Fruit fly (Drosophila melanogaster) whole organism, embryonic: Measurements from ENCODE around the gene CG31882.

Experiments
- C15 ChIP-seq: fragments of 200-800 bp; sonication (Bioruptor generic); IDR thresholded peaks from 3 replicates; pipeline ENCODE4 v1.3.6; 2022; ENCODE audit warnings: missing biosample characterization, missing genetic modification characterization
- CG10147 ChIP-seq: fragments of 200-800 bp; sonication (Bioruptor generic); optimal IDR thresholded peaks from 2 replicates; lab custom pipeline; 2019; ENCODE audit warnings: missing biosample characterization, mild to moderate bottlenecking, missing genetic modification characterization, moderate library complexity
- CG11456 ChIP-seq: fragments of 200-800 bp; sonication (Bioruptor generic); IDR thresholded peaks from 3 replicates; pipeline ENCODE4 v1.3.6; 2022; ENCODE audit warnings: missing biosample characterization, missing genetic modification characterization
- CG11560 ChIP-seq: fragments of 200-800 bp; sonication (Bioruptor generic); IDR thresholded peaks from 3 replicates; pipeline ENCODE4 v1.3.6; 2022; ENCODE audit warnings: missing biosample characterization, missing genetic modification characterization
- CG13894 ChIP-seq: fragments of 200-800 bp; sonication (Bioruptor generic); optimal IDR thresholded peaks from 3 replicates; lab custom pipeline; 2018; ENCODE audit warnings: missing biosample characterization, mild to moderate bottlenecking, missing genetic modification characterization, moderate library complexity
- CG14965 ChIP-seq: fragments of 200-800 bp; sonication (Bioruptor generic); optimal IDR thresholded peaks from 2 replicates; lab custom pipeline; 2016; ENCODE audit warnings: missing biosample characterization, missing genetic modification characterization, borderline replicate concordance
- CG1603 ChIP-seq: fragments of 200-800 bp; sonication (Bioruptor generic); optimal IDR thresholded peaks from 2 replicates; lab custom pipeline; 2019; ENCODE audit warnings: missing biosample characterization, mild to moderate bottlenecking, missing genetic modification characterization, moderate library complexity
- CG1647 ChIP-seq: fragments of 200-800 bp; sonication (Bioruptor generic); optimal IDR thresholded peaks from 3 replicates; lab custom pipeline; 2016; ENCODE audit warnings: missing biosample characterization, missing genetic modification characterization
- CG17829 ChIP-seq: fragments of 200-800 bp; optimal IDR thresholded peaks from 2 replicates; lab custom pipeline; 2019; ENCODE audit warnings: missing biosample characterization, mild to moderate bottlenecking, missing genetic modification characterization, moderate library complexity
- CG18262 ChIP-seq: fragments of 200-800 bp; optimal IDR thresholded peaks from 3 replicates; lab custom pipeline; 2019; ENCODE audit warnings: missing biosample characterization, mild to moderate bottlenecking, missing genetic modification characterization, moderate library complexity
- CG18476 ChIP-seq: fragments of 200-800 bp; sonication (Bioruptor generic); optimal IDR thresholded peaks from 2 replicates; lab custom pipeline; 2016; ENCODE audit warnings: missing biosample characterization, mild to moderate bottlenecking, missing genetic modification characterization
- CG31365 ChIP-seq: fragments of 200-800 bp; sonication (Bioruptor generic); optimal IDR thresholded peaks from 2 replicates; lab custom pipeline; 2018; ENCODE audit warnings: missing biosample characterization, mild to moderate bottlenecking, missing genetic modification characterization
- CG4360 ChIP-seq: fragments of 200-800 bp; sonication (Bioruptor generic); IDR thresholded peaks from 2 replicates; pipeline ENCODE4 v1.3.6; 2022; ENCODE audit warnings: missing biosample characterization, missing genetic modification characterization
- Camta ChIP-seq: fragments of 200-800 bp; sonication (Bioruptor generic); optimal IDR thresholded peaks from 2 replicates; lab custom pipeline; 2016; ENCODE audit warnings: missing biosample characterization, missing genetic modification characterization
- Dip2 ChIP-seq: fragments of 200-800 bp; sonication (Bioruptor generic); IDR thresholded peaks from 2 replicates; pipeline ENCODE4 v1.3.6; 2022; ENCODE audit warnings: missing biosample characterization, missing genetic modification characterization
- E2f2 ChIP-seq: fragments of 200-800 bp; sonication (Bioruptor generic); IDR thresholded peaks from 2 replicates; pipeline ENCODE4 v1.3.6; 2022; ENCODE audit warnings: missing biosample characterization, missing genetic modification characterization
- Gsc ChIP-seq: fragments of 200-800 bp; sonication (Bioruptor generic); IDR thresholded peaks from 2 replicates; pipeline ENCODE4 v1.3.6; 2022; ENCODE audit warnings: missing biosample characterization, missing genetic modification characterization
- HLH4C ChIP-seq: fragments of 200-800 bp; sonication (Bioruptor generic); IDR thresholded peaks from 3 replicates; pipeline ENCODE4 v1.3.6; 2022; ENCODE audit warnings: missing biosample characterization, missing genetic modification characterization; ENCODE audit not compliant: partially characterized antibody
- Hr51 ChIP-seq, 2 experiments: fragments of 200-800 bp; sonication (Bioruptor generic); optimal IDR thresholded peaks; 2 replicates in 1 of 2; 3 replicates in 1 of 2; lab custom pipeline; 2016 to 2018; ENCODE audit warnings: missing biosample characterization in 2 of 2, missing genetic modification characterization in 2 of 2, mild to moderate bottlenecking in 1 of 2, moderate library complexity in 1 of 2
- Hr78 ChIP-seq, 2 experiments: fragments of 200-800 bp in 1 of 2; fragments of >200 bp in 1 of 2; sonication (Bioruptor generic) in 1 of 2; optimal IDR thresholded peaks; 2 replicates each; lab custom pipeline; 2017 to 2019; ENCODE audit warnings: missing biosample characterization in 2 of 2, missing genetic modification characterization in 2 of 2, mild to moderate bottlenecking in 1 of 2, moderate library complexity in 1 of 2
- Jarid2 ChIP-seq: fragments of 200-800 bp; sonication (Bioruptor generic); optimal IDR thresholded peaks from 3 replicates; lab custom pipeline; 2017; ENCODE audit warnings: mild to moderate bottlenecking, missing biosample characterization, missing genetic modification reagents, missing genetic modification characterization
- Med ChIP-seq: fragments of 200-800 bp; sonication (Bioruptor generic); peaks from one replicate; lab custom pipeline; 2016; ENCODE audit warnings: missing biosample characterization, missing genetic modification characterization, mild to moderate bottlenecking, inconsistent platforms, moderate library complexity
- NfI ChIP-seq: fragments of 200-800 bp; sonication (Bioruptor generic); optimal IDR thresholded peaks from 3 replicates; lab custom pipeline; 2018; ENCODE audit warnings: missing biosample characterization, mild to moderate bottlenecking, missing genetic modification characterization, moderate library complexity
- Sox100B ChIP-seq: fragments of 200-800 bp; sonication (Bioruptor generic); optimal IDR thresholded peaks from 3 replicates; lab custom pipeline; 2018; ENCODE audit warnings: missing biosample characterization, mild to moderate bottlenecking, missing genetic modification characterization
- Stat92E ChIP-seq, 3 experiments: fragments of >200 bp in 2 of 3; fragments of 200-800 bp in 1 of 3; sonication (Bioruptor generic) in 1 of 3; optimal IDR thresholded peaks; 2 replicates each; lab custom pipeline; 2017 to 2019; ENCODE audit warnings: missing biosample characterization in 3 of 3, missing genetic modification characterization in 3 of 3, mild to moderate bottlenecking in 1 of 3, moderate library complexity in 1 of 3
- abd-A ChIP-seq: fragments of 200-800 bp; sonication (Bioruptor generic); optimal IDR thresholded peaks from 3 replicates; lab custom pipeline; 2019; ENCODE audit warnings: missing biosample characterization, mild to moderate bottlenecking, missing genetic modification characterization, moderate library complexity
- ap ChIP-seq: fragments of 200-800 bp; sonication (Bioruptor generic); IDR thresholded peaks from 2 replicates; pipeline ENCODE4 v1.3.6; 2022; ENCODE audit warnings: missing biosample characterization, missing genetic modification characterization
- cas ChIP-seq: fragments of 200-800 bp; sonication (Bioruptor generic); IDR thresholded peaks from 2 replicates; pipeline ENCODE4 v1.3.6; 2022; ENCODE audit warnings: missing biosample characterization, missing genetic modification characterization
- crol ChIP-seq: fragments of 200-800 bp; sonication (Bioruptor generic); IDR thresholded peaks from 2 replicates; pipeline ENCODE4 v1.3.6; 2022; ENCODE audit warnings: missing biosample characterization, missing genetic modification characterization
- dan ChIP-seq: fragments of 200-800 bp; sonication (Bioruptor generic); IDR thresholded peaks from 2 replicates; pipeline ENCODE4 v1.3.6; 2022; ENCODE audit warnings: missing biosample characterization, missing genetic modification characterization
- eyg ChIP-seq: fragments of 200-800 bp; sonication (Bioruptor generic); optimal IDR thresholded peaks from 3 replicates; lab custom pipeline; 2016; ENCODE audit warnings: missing biosample characterization, missing genetic modification characterization
- fd3F ChIP-seq: fragments of 200-800 bp; sonication (Bioruptor generic); optimal IDR thresholded peaks from 2 replicates; lab custom pipeline; 2018; ENCODE audit warnings: missing biosample characterization, mild to moderate bottlenecking, missing genetic modification characterization, moderate library complexity
- grn ChIP-seq: fragments of 200-800 bp; sonication (Bioruptor generic); optimal IDR thresholded peaks from 3 replicates; lab custom pipeline; 2017; ENCODE audit warnings: missing biosample characterization, missing genetic modification characterization
- h ChIP-seq: fragments of >200 bp; optimal IDR thresholded peaks from 2 replicates; lab custom pipeline; 2017
- kay ChIP-seq: fragments of 200-800 bp; sonication (Bioruptor generic); optimal IDR thresholded peaks from 2 replicates; lab custom pipeline; 2016; ENCODE audit warnings: missing biosample characterization, missing genetic modification characterization
- ken ChIP-seq: fragments of 200-800 bp; sonication (Bioruptor generic); IDR thresholded peaks from 3 replicates; pipeline ENCODE4 v1.3.6; 2022; ENCODE audit warnings: missing biosample characterization, missing genetic modification characterization
- kni ChIP-seq: fragments of 200-800 bp; sonication (Bioruptor generic); optimal IDR thresholded peaks from 3 replicates; lab custom pipeline; 2017; ENCODE audit warnings: mild to moderate bottlenecking, missing biosample characterization, missing genetic modification reagents, missing genetic modification characterization
- oc ChIP-seq: fragments of 200-800 bp; sonication (Bioruptor generic); optimal IDR thresholded peaks from 2 replicates; lab custom pipeline; 2018; ENCODE audit warnings: missing biosample characterization, mild to moderate bottlenecking, missing genetic modification characterization, moderate library complexity
- pita ChIP-seq: fragments of 200-800 bp; sonication (Bioruptor generic); optimal IDR thresholded peaks from 2 replicates; lab custom pipeline; 2017; ENCODE audit warnings: missing biosample characterization, mild to moderate bottlenecking, missing genetic modification characterization
- ro ChIP-seq: fragments of 200-800 bp; sonication (Bioruptor generic); IDR thresholded peaks from 2 replicates; pipeline ENCODE4 v1.3.6; 2022; ENCODE audit warnings: missing biosample characterization, missing genetic modification characterization
- sc ChIP-seq, 3 experiments: fragments of >200 bp in 2 of 3; fragments of 200-800 bp in 1 of 3; sonication (Bioruptor generic) in 1 of 3; optimal IDR thresholded peaks; 2 replicates in 2 of 3; 3 replicates in 1 of 3; lab custom pipeline; 2017; ENCODE audit warnings: mild to moderate bottlenecking in 1 of 3, missing biosample characterization in 1 of 3, missing genetic modification characterization in 1 of 3, missing genetic modification reagents in 1 of 3
- scrt ChIP-seq: fragments of 200-800 bp; sonication (Bioruptor generic); optimal IDR thresholded peaks from 2 replicates; lab custom pipeline; 2018; ENCODE audit warnings: missing biosample characterization, mild to moderate bottlenecking, missing genetic modification characterization, moderate library complexity
- sr ChIP-seq: fragments of 200-800 bp; sonication (Bioruptor generic); IDR thresholded peaks from 3 replicates; pipeline ENCODE4 v1.3.6; 2022; ENCODE audit warnings: missing biosample characterization, missing genetic modification characterization
- tna ChIP-seq: fragments of 200-800 bp; sonication (Bioruptor generic); IDR thresholded peaks from 2 replicates; pipeline ENCODE4 v1.3.6; 2022; ENCODE audit warnings: missing biosample characterization, missing genetic modification characterization; ENCODE audit not compliant: partially characterized antibody
- tx ChIP-seq: fragments of 200-800 bp; sonication (Bioruptor generic); optimal IDR thresholded peaks from 2 replicates; lab custom pipeline; 2016; ENCODE audit warnings: missing biosample characterization, missing genetic modification characterization
- unc-4 ChIP-seq: fragments of 200-800 bp; sonication (Bioruptor generic); IDR thresholded peaks from 2 replicates; pipeline ENCODE4 v1.3.6; 2022; ENCODE audit warnings: missing biosample characterization, missing genetic modification characterization; ENCODE audit not compliant: partially characterized antibody
- vfl ChIP-seq: fragments of 200-800 bp; sonication (Bioruptor generic); optimal IDR thresholded peaks from 2 replicates; lab custom pipeline; 2016; ENCODE audit warnings: missing biosample characterization, missing genetic modification characterization
- vvl ChIP-seq: fragments of 200-800 bp; sonication (Bioruptor generic); IDR thresholded peaks from 2 replicates; pipeline ENCODE4 v1.3.6; 2022; ENCODE audit warnings: missing biosample characterization, missing genetic modification characterization
- z ChIP-seq: fragments of 200-800 bp; sonication (Bioruptor generic); IDR thresholded peaks from 3 replicates; pipeline ENCODE4 v1.3.6; 2022; ENCODE audit warnings: missing biosample characterization, missing genetic modification characterization

Gene CG31882

dm6 chr2L:9612654-9613005 is 12.5 kb downstream of the CG31882 start (continued):
- TF ChIP-seq ro (GFP tag; lab: Robert Waterston, UW) = no peak
- TF ChIP-seq tx (GFP tag; lab: Kevin White, UChicago) = no peak
- TF ChIP-seq NfI (GFP tag; lab: Kevin White, UChicago) = no peak
- TF ChIP-seq E2f2 = peak; percentile 78
- no peak for TF ChIP-seq eyg (GFP tag; lab: Kevin White, UChicago)
- TF ChIP-seq ken (GFP tag; lab: Robert Waterston, UW) = no peak
- no peak for TF ChIP-seq sc (optimal IDR thresholded peaks at IDR 0.05; lab: Kevin White, UChicago)
- TF ChIP-seq sc (GFP tag; optimal IDR thresholded peaks at IDR 0.05; lab: Kevin White, UChicago) = no peak
- no peak for TF ChIP-seq CG18262
- no peak for TF ChIP-seq Gsc (GFP tag; lab: Robert Waterston, UW)
- TF ChIP-seq ap (GFP tag; lab: Robert Waterston, UW) = no peak
- 0 out of 2 replicates have a peak, but pooled peaks have one; percentile 0 for TF ChIP-seq unc-4 (GFP tag; lab: Robert Waterston, UW)
- no peak for TF ChIP-seq CG17829 (tag; lab: Kevin White, UChicago)
- peak; percentile 25 for TF ChIP-seq pita (GFP tag; lab: Kevin White, UChicago)
- no peak for TF ChIP-seq CG11560 (tag; lab: Robert Waterston, UW)
- TF ChIP-seq Dip2 (GFP tag; lab: Robert Waterston, UW) = peak; percentile 94

dm6 chr2L:9609337-9609856 is 15.7 kb downstream of the CG31882 start:
- no peak for TF ChIP-seq CG31365 (tag; lab: Kevin White, UChicago)
- TF ChIP-seq Camta = no peak
- peak; percentile 73 for TF ChIP-seq abd-A (tag; lab: Kevin White, UChicago)
- TF ChIP-seq scrt = no peak
- peak; percentile 23; the same call in 1 of the 2 replicates for TF ChIP-seq CG4360 (GFP tag; lab: Robert Waterston, UW)
- TF ChIP-seq cas (GFP tag; lab: Robert Waterston, UW) = no peak
- no peak for TF ChIP-seq h (lab: Kevin White, UChicago)
- no peak for TF ChIP-seq CG10147 (GFP tag; lab: Kevin White, UChicago)
- no peak for TF ChIP-seq HLH4C
- TF ChIP-seq CG14965 = no peak
- TF ChIP-seq dan (GFP tag; lab: Robert Waterston, UW) = no peak
- TF ChIP-seq oc (tag; lab: Kevin White, UChicago) = peak; percentile 60
- no peak for TF ChIP-seq Hr51 (GFP tag; optimal IDR thresholded peaks at IDR 0.05; lab: Kevin White, UChicago)
- peak in 1 of 2 experiments; percentile 76 for TF ChIP-seq Hr78 (GFP tag; optimal IDR thresholded peaks at IDR 0.05; lab: Kevin White, UChicago)
- no peak for TF ChIP-seq fd3F (GFP tag; lab: Kevin White, UChicago)
- no peak for TF ChIP-seq CG13894 (tag; lab: Kevin White, UChicago)
- 0 out of 3 replicates have a peak, but pooled peaks have one; percentile 51 for TF ChIP-seq z (GFP tag; lab: Robert Waterston, UW)
- TF ChIP-seq kni = peak; percentile 76
- TF ChIP-seq vvl (GFP tag; lab: Robert Waterston, UW) = 0 out of 2 replicates have a peak, but pooled peaks have one; percentile 13
- no peak for TF ChIP-seq CG1647 (GFP tag; lab: Kevin White, UChicago)
- TF ChIP-seq vfl (GFP tag; lab: Kevin White, UChicago) = no peak
- TF ChIP-seq C15 (GFP tag; lab: Robert Waterston, UW) = no peak
- TF ChIP-seq grn = peak; percentile 86
- TF ChIP-seq CG1603 (tag; lab: Kevin White, UChicago) = no peak
- TF ChIP-seq sr = 0 out of 3 replicates have a peak, but pooled peaks have one; percentile 41
- no peak for TF ChIP-seq Sox100B (GFP tag; lab: Kevin White, UChicago)
- TF ChIP-seq CG11456 (GFP tag; lab: Robert Waterston, UW) = 0 out of 3 replicates have a peak, but pooled peaks have one; percentile 20
- no peak for TF ChIP-seq Jarid2 (GFP tag; lab: Kevin White, UChicago)
- TF ChIP-seq crol (GFP tag; lab: Robert Waterston, UW) = peak; percentile 48; the same call in 1 of the 2 replicates
- TF ChIP-seq Med (GFP tag; lab: Kevin White, UChicago) = peak; percentile 37
- peak in 1 of 3 experiments; percentile 28 for TF ChIP-seq Stat92E (GFP tag; optimal IDR thresholded peaks at IDR 0.05; lab: Kevin White, UChicago)
- no peak for TF ChIP-seq CG18476 (GFP tag; lab: Kevin White, UChicago)
- TF ChIP-seq tna (GFP tag; lab: Robert Waterston, UW) = no peak
- no peak for TF ChIP-seq kay (GFP tag; lab: Kevin White, UChicago)
